Worm (Caenorhabditis elegans) whole organism, young adult: ENCODE measurements around the gene swan-2.

ENCODE experiments used
- D2030.7 ChIP-seq: fragments of 200-800 bp; sonication (Bioruptor generic); IDR thresholded peaks from 2 replicates; pipeline ENCODE4 v1.3.6; 2022; ENCODE audit warnings: missing genetic modification reagents, missing genetic modification characterization, missing compliant biosample characterization
- ama-1 ChIP-seq, 3 experiments: fragments of 150-350 bp in 1 of 3; sonication (generic microtip) in 2 of 3; optimal IDR thresholded peaks; 2 replicates each; lab custom pipeline; 2014 to 2018; ENCODE audit warnings: missing biosample characterization in 2 of 3, missing genetic modification characterization in 2 of 3, missing genetic modification reagents in 2 of 3
- attf-6 ChIP-seq: fragments of 200-800 bp; sonication (Bioruptor generic); IDR thresholded peaks from 2 replicates; pipeline ENCODE4 v1.3.6; 2022; ENCODE audit warnings: missing genetic modification reagents, missing genetic modification characterization, missing compliant biosample characterization
- ceh-100 ChIP-seq: fragments of 200-800 bp; sonication (Bioruptor generic); IDR thresholded peaks from 2 replicates; pipeline ENCODE4 v1.3.6; 2022; ENCODE audit warnings: missing genetic modification reagents, missing genetic modification characterization, missing compliant biosample characterization
- dpl-1 ChIP-seq: fragments of 150-350 bp; optimal IDR thresholded peaks from 2 replicates; lab custom pipeline; 2014; ENCODE audit warnings: missing biosample characterization, missing genetic modification reagents, missing genetic modification characterization
- nfya-1 ChIP-seq: sonication (generic microtip); optimal IDR thresholded peaks from 2 replicates; lab custom pipeline; 2017; ENCODE audit warnings: antibody characterized with exemption, missing compliant biosample characterization, missing genetic modification characterization, borderline replicate concordance; ENCODE audit not compliant: insufficient read depth
- sea-2 ChIP-seq: fragments of 200-800 bp; sonication (Bioruptor generic); IDR thresholded peaks from 2 replicates; pipeline ENCODE4 v1.3.6; 2022; ENCODE audit warnings: missing genetic modification characterization, missing compliant biosample characterization
- snpc-1.3 ChIP-seq: sonication (generic microtip); optimal IDR thresholded peaks from 2 replicates; lab custom pipeline; 2017; ENCODE audit warnings: missing genetic modification characterization, mild to moderate bottlenecking, missing compliant biosample characterization, antibody characterized with exemption, moderate library complexity, missing genotype, missing genetic modification reagents; ENCODE audit not compliant: insufficient read depth

DNA sequence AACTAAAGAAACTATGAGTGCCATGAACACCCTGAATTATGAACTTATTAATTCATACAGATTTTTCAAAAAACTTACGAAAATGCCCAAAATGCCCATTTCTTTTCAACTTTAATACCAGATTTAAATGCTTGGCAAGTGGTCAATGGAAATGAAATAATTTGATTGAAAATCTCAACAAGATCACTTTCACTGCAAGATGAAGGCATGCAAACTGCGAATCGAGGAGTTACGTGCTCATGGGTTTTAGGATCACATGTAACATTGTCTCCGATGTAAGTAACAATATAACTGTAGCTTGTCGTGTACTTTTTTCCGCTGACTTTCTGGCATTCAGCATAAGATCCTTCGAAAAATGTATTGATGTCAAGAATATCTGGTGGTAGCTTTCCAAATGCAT, 23.2 kb downstream of the swan-2 start:
- no peak for TF ChIP-seq attf-6
- TF ChIP-seq D2030.7 = no peak
- TF ChIP-seq snpc-1.3 (tag; lab: Kevin White, UChicago) = no peak
- TF ChIP-seq ama-1 (optimal IDR thresholded peaks at IDR 0.05; lab: Kevin White, UChicago) = no peak
- no peak for TF ChIP-seq ama-1 (GFP tag; optimal IDR thresholded peaks at IDR 0.05; lab: Kevin White, UChicago)
- TF ChIP-seq nfya-1 = no peak
- TF ChIP-seq ceh-100 (GFP tag; lab: Robert Waterston, UW) = no peak
- TF ChIP-seq dpl-1 (GFP tag; lab: Kevin White, UChicago) = no peak
- no peak for TF ChIP-seq sea-2 (GFP tag; lab: Robert Waterston, UW)
